Worm (Caenorhabditis elegans) whole organism, mixed stage, embryonic: ENCODE results near the gene K09E2.1.

Experiments
- ces-1 ChIP-seq: fragments of 150-350 bp; optimal IDR thresholded peaks from 2 replicates; lab custom pipeline; 2014; ENCODE audit warnings: missing biosample characterization, missing genetic modification reagents, missing genetic modification characterization
- ztf-11 ChIP-seq: fragments of 150-350 bp; optimal IDR thresholded peaks from 2 replicates; lab custom pipeline; 2014; ENCODE audit warnings: missing biosample characterization, missing genetic modification characterization

DNA sequence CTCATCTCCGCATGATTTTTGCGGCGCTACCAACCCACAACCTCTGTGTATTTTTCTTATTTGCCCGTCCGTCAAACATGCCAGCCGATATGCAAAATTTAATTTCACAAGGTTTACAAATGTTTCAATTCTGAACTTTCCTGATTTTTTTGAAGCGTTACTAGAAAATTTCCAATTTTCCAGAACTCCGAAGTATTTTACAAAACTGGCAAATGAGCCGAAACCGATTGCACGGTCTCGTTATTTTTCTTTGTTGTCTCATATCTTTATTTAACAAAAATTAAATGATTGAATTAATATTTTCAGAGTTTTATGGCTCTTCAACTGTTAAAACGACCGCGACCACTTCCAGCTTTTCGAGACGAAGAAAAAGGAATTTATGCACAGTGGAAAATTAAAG lies 26.4 kb downstream of the K09E2.1 start, which contains the start of gene F53A9.3:
- TF ChIP-seq ces-1 (GFP tag; lab: Kevin White, UChicago): no peak
- TF ChIP-seq ztf-11 (tag; lab: Kevin White, UChicago): no peak
